Fruit fly (Drosophila melanogaster) whole organism, embryonic: ENCODE results near the gene CG6959.

Source experiments
- ATbp ChIP-seq: fragments of 200-800 bp; sonication (Bioruptor generic); optimal IDR thresholded peaks from 2 replicates; lab custom pipeline; 2017; ENCODE audit warnings: missing biosample characterization, mild to moderate bottlenecking, missing genetic modification characterization, missing genetic modification reagents
- CG1024 ChIP-seq: fragments of 200-800 bp; sonication (Bioruptor generic); IDR thresholded peaks from 2 replicates; pipeline ENCODE4 v1.3.6; 2022; ENCODE audit warnings: missing biosample characterization, missing genetic modification characterization
- CG10267 ChIP-seq: fragments of 200-800 bp; sonication (Bioruptor generic); optimal IDR thresholded peaks from 2 replicates; lab custom pipeline; 2018; ENCODE audit warnings: missing biosample characterization, mild to moderate bottlenecking, missing genetic modification characterization, moderate library complexity
- CG10565 ChIP-seq: fragments of 200-800 bp; sonication (Bioruptor generic); optimal IDR thresholded peaks from 3 replicates; lab custom pipeline; 2016; ENCODE audit warnings: missing biosample characterization, mild to moderate bottlenecking, missing genetic modification characterization
- CG12071 ChIP-seq: fragments of 200-800 bp; sonication (Bioruptor generic); optimal IDR thresholded peaks from 3 replicates; lab custom pipeline; 2018; ENCODE audit warnings: missing biosample characterization, mild to moderate bottlenecking, missing genetic modification characterization
- CG1233 ChIP-seq: fragments of 200-800 bp; sonication (Bioruptor generic); optimal IDR thresholded peaks from 4 replicates; lab custom pipeline; 2018; ENCODE audit warnings: missing biosample characterization, mild to moderate bottlenecking, missing genetic modification characterization
- CG13624 ChIP-seq: fragments of 200-800 bp; sonication (Bioruptor generic); optimal IDR thresholded peaks from 2 replicates; lab custom pipeline; 2016; ENCODE audit warnings: missing biosample characterization, missing genetic modification characterization
- CG15073 ChIP-seq: fragments of 200-800 bp; sonication (Bioruptor generic); optimal IDR thresholded peaks from 2 replicates; lab custom pipeline; 2016; ENCODE audit warnings: missing biosample characterization, missing genetic modification characterization
- CG17568 ChIP-seq: fragments of 200-800 bp; sonication (Bioruptor generic); optimal IDR thresholded peaks from 2 replicates; lab custom pipeline; 2018; ENCODE audit warnings: missing biosample characterization, mild to moderate bottlenecking, missing genetic modification characterization, moderate library complexity
- CG18262 ChIP-seq: fragments of 200-800 bp; optimal IDR thresholded peaks from 3 replicates; lab custom pipeline; 2019; ENCODE audit warnings: missing biosample characterization, mild to moderate bottlenecking, missing genetic modification characterization, moderate library complexity
- CG18764 ChIP-seq: fragments of 200-800 bp; sonication (Bioruptor generic); optimal IDR thresholded peaks from 3 replicates; lab custom pipeline; 2016; ENCODE audit warnings: missing biosample characterization, missing genetic modification characterization
- CG42726 ChIP-seq: fragments of 200-800 bp; sonication (Bioruptor generic); IDR thresholded peaks from 2 replicates; pipeline ENCODE4 v1.3.6; 2022; ENCODE audit warnings: missing biosample characterization, missing genetic modification characterization; ENCODE audit not compliant: partially characterized antibody
- CG4282 ChIP-seq: fragments of 200-800 bp; sonication (Bioruptor generic); optimal IDR thresholded peaks from 2 replicates; lab custom pipeline; 2016; ENCODE audit warnings: missing biosample characterization, missing genetic modification characterization
- CG4617 ChIP-seq: fragments of 200-800 bp; sonication (Bioruptor generic); optimal IDR thresholded peaks from 3 replicates; lab custom pipeline; 2016; ENCODE audit warnings: missing biosample characterization, missing genetic modification characterization, borderline replicate concordance
- CG6272 ChIP-seq: fragments of 200-800 bp; sonication (Bioruptor generic); IDR thresholded peaks from 2 replicates; pipeline ENCODE4 v1.3.6; 2022; ENCODE audit warnings: missing biosample characterization, missing genetic modification characterization
- CG7357 ChIP-seq: fragments of 200-800 bp; sonication (Bioruptor generic); IDR thresholded peaks from 3 replicates; pipeline ENCODE4 v1.3.6; 2022; ENCODE audit warnings: missing biosample characterization, missing genetic modification characterization
- CG7928 ChIP-seq: fragments of 200-800 bp; sonication (Bioruptor generic); optimal IDR thresholded peaks from 2 replicates; lab custom pipeline; 2017; ENCODE audit warnings: missing biosample characterization, mild to moderate bottlenecking, missing genetic modification characterization
- CG8281 ChIP-seq: fragments of 200-800 bp; sonication (Bioruptor generic); optimal IDR thresholded peaks from 2 replicates; lab custom pipeline; 2018; ENCODE audit warnings: missing biosample characterization, mild to moderate bottlenecking, missing genetic modification characterization, moderate library complexity
- CG9609 ChIP-seq: fragments of 200-800 bp; sonication (Bioruptor generic); optimal IDR thresholded peaks from 3 replicates; lab custom pipeline; 2016; ENCODE audit warnings: missing biosample characterization, missing genetic modification characterization
- Dp ChIP-seq: fragments of 200-800 bp; sonication (Bioruptor generic); optimal IDR thresholded peaks from 2 replicates; lab custom pipeline; 2018; ENCODE audit warnings: missing biosample characterization, mild to moderate bottlenecking, missing genetic modification characterization, moderate library complexity
- H15 ChIP-seq: fragments of 200-800 bp; sonication (Bioruptor generic); IDR thresholded peaks from 3 replicates; pipeline ENCODE4 v1.3.6; 2022; ENCODE audit warnings: missing biosample characterization, missing genetic modification characterization
- Mrtf ChIP-seq: fragments of 200-800 bp; sonication (Bioruptor generic); IDR thresholded peaks from 3 replicates; pipeline ENCODE4 v1.3.6; 2022; ENCODE audit warnings: missing biosample characterization, missing genetic modification characterization
- Ptx1 ChIP-seq: fragments of 200-800 bp; sonication (Bioruptor generic); IDR thresholded peaks from 2 replicates; pipeline ENCODE4 v1.3.6; 2022; ENCODE audit warnings: missing biosample characterization, missing genetic modification characterization
- Ravus ChIP-seq: fragments of 200-800 bp; sonication (Bioruptor generic); IDR thresholded peaks from 2 replicates; pipeline ENCODE4 v1.3.6; 2022; ENCODE audit warnings: missing biosample characterization, missing genetic modification characterization
- Sox100B ChIP-seq: fragments of 200-800 bp; sonication (Bioruptor generic); optimal IDR thresholded peaks from 3 replicates; lab custom pipeline; 2018; ENCODE audit warnings: missing biosample characterization, mild to moderate bottlenecking, missing genetic modification characterization
- amos ChIP-seq: fragments of 200-800 bp; sonication (Bioruptor generic); IDR thresholded peaks from 2 replicates; pipeline ENCODE4 v1.3.6; 2022; ENCODE audit warnings: missing biosample characterization, missing genetic modification characterization; ENCODE audit not compliant: partially characterized antibody
- aop ChIP-seq: fragments of 200-800 bp; sonication (Bioruptor generic); IDR thresholded peaks from 2 replicates; pipeline ENCODE4 v1.3.6; 2022; ENCODE audit warnings: missing biosample characterization, missing genetic modification characterization
- az2 ChIP-seq: fragments of 200-800 bp; sonication (Bioruptor generic); optimal IDR thresholded peaks from 3 replicates; lab custom pipeline; 2016; ENCODE audit warnings: missing biosample characterization, missing genetic modification characterization
- br ChIP-seq: fragments of >200 bp; optimal IDR thresholded peaks from 2 replicates; lab custom pipeline; 2017
- cas ChIP-seq: fragments of 200-800 bp; sonication (Bioruptor generic); IDR thresholded peaks from 2 replicates; pipeline ENCODE4 v1.3.6; 2022; ENCODE audit warnings: missing biosample characterization, missing genetic modification characterization
- danr ChIP-seq: fragments of 200-800 bp; sonication (Bioruptor generic); IDR thresholded peaks from 2 replicates; pipeline ENCODE4 v1.3.6; 2022; ENCODE audit warnings: missing biosample characterization, missing genetic modification characterization
- dati ChIP-seq: fragments of 200-800 bp; sonication (Bioruptor generic); IDR thresholded peaks from 2 replicates; pipeline ENCODE4 v1.3.6; 2022; ENCODE audit warnings: missing biosample characterization, missing genetic modification characterization
- dpn ChIP-seq, 2 experiments: fragments of 200-800 bp; sonication (Bioruptor generic); optimal IDR thresholded peaks; 3 replicates each; lab custom pipeline; 2016; ENCODE audit warnings: missing biosample characterization in 2 of 2, missing genetic modification characterization in 2 of 2
- gcm2 ChIP-seq: fragments of 200-800 bp; sonication (Bioruptor generic); optimal IDR thresholded peaks from 2 replicates; lab custom pipeline; 2016; ENCODE audit warnings: missing biosample characterization, missing genetic modification characterization
- ham ChIP-seq: fragments of 200-800 bp; sonication (Bioruptor generic); IDR thresholded peaks from 2 replicates; pipeline ENCODE4 v1.3.6; 2022; ENCODE audit warnings: missing biosample characterization, missing genetic modification characterization
- inv ChIP-seq: fragments of 200-800 bp; sonication (Bioruptor generic); IDR thresholded peaks from 2 replicates; pipeline ENCODE4 v1.3.6; 2022; ENCODE audit warnings: missing biosample characterization, missing genetic modification characterization; ENCODE audit not compliant: partially characterized antibody
- lmd ChIP-seq: fragments of 200-800 bp; sonication (Bioruptor generic); IDR thresholded peaks from 2 replicates; pipeline ENCODE4 v1.3.6; 2022; ENCODE audit warnings: missing biosample characterization, missing genetic modification characterization
- mam ChIP-seq: fragments of 200-800 bp; sonication (Bioruptor generic); optimal IDR thresholded peaks from 3 replicates; lab custom pipeline; 2016; ENCODE audit warnings: missing biosample characterization, missing genetic modification characterization
- nerfin-2 ChIP-seq: fragments of 200-800 bp; sonication (Bioruptor generic); IDR thresholded peaks from 2 replicates; pipeline ENCODE4 v1.3.6; 2022; ENCODE audit warnings: missing biosample characterization, missing genetic modification characterization; ENCODE audit not compliant: partially characterized antibody
- odd ChIP-seq: fragments of 200-800 bp; sonication (Bioruptor generic); optimal IDR thresholded peaks from 2 replicates; lab custom pipeline; 2017; ENCODE audit warnings: missing biosample characterization, mild to moderate bottlenecking, missing genetic modification characterization
- org-1 ChIP-seq: fragments of 200-800 bp; sonication (Bioruptor generic); optimal IDR thresholded peaks from 2 replicates; lab custom pipeline; 2017; ENCODE audit warnings: missing biosample characterization, missing genetic modification characterization
- pnt ChIP-seq: fragments of 200-800 bp; sonication (Bioruptor generic); optimal IDR thresholded peaks from 3 replicates; lab custom pipeline; 2016; ENCODE audit warnings: missing biosample characterization, missing genetic modification characterization
- psq ChIP-seq: fragments of 200-800 bp; sonication (Bioruptor generic); optimal IDR thresholded peaks from 2 replicates; lab custom pipeline; 2017; ENCODE audit warnings: missing biosample characterization, missing genetic modification characterization
- ranshi ChIP-seq: fragments of 200-800 bp; sonication (Bioruptor generic); IDR thresholded peaks from 2 replicates; pipeline ENCODE4 v1.3.6; 2022; ENCODE audit warnings: missing biosample characterization, missing genetic modification characterization
- ro ChIP-seq: fragments of 200-800 bp; sonication (Bioruptor generic); IDR thresholded peaks from 2 replicates; pipeline ENCODE4 v1.3.6; 2022; ENCODE audit warnings: missing biosample characterization, missing genetic modification characterization
- row ChIP-seq: fragments of 200-800 bp; sonication (Bioruptor generic); IDR thresholded peaks from 3 replicates; pipeline ENCODE4 v1.3.6; 2022; ENCODE audit warnings: missing biosample characterization, missing genetic modification characterization
- run ChIP-seq: fragments of 200-800 bp; sonication (Bioruptor generic); optimal IDR thresholded peaks from 3 replicates; lab custom pipeline; 2018; ENCODE audit warnings: missing biosample characterization, mild to moderate bottlenecking, missing genetic modification characterization
- salm ChIP-seq: fragments of 200-800 bp; sonication (Bioruptor generic); optimal IDR thresholded peaks from 2 replicates; lab custom pipeline; 2018; ENCODE audit warnings: missing biosample characterization, mild to moderate bottlenecking, missing genetic modification characterization
- sens ChIP-seq: fragments of 200-800 bp; sonication (Bioruptor generic); peaks from one replicate; lab custom pipeline; 2016; ENCODE audit warnings: missing biosample characterization, missing genetic modification characterization
- sens-2 ChIP-seq: fragments of 200-800 bp; sonication (Bioruptor generic); IDR thresholded peaks from 2 replicates; pipeline ENCODE4 v1.3.6; 2022; ENCODE audit warnings: missing biosample characterization, missing genetic modification characterization
- tin ChIP-seq: fragments of 200-800 bp; sonication (Bioruptor generic); optimal IDR thresholded peaks from 3 replicates; lab custom pipeline; 2016; ENCODE audit warnings: missing biosample characterization, missing genetic modification characterization
- trh ChIP-seq: fragments of 200-800 bp; sonication (Bioruptor generic); optimal IDR thresholded peaks from 2 replicates; lab custom pipeline; 2016; ENCODE audit warnings: missing biosample characterization, missing genetic modification characterization

Gene CG6959

dm6 chr3R:11869675-11870074 lies 415 bp upstream of the CG6959 start (continued):
- TF ChIP-seq mam (no peak), CG9609 (GFP tag; lab: Kevin White, UChicago) (no peak), salm (tag; lab: Kevin White, UChicago) (no peak), CG17568 (GFP tag; lab: Kevin White, UChicago) (no peak), Ravus (GFP tag; lab: Robert Waterston, UW) (no peak; the same call in 1 of the 2 replicates), CG13624 (GFP tag; lab: Kevin White, UChicago) (no peak), CG10565 (GFP tag; lab: Kevin White, UChicago) (no peak), CG4617 (GFP tag; lab: Kevin White, UChicago) (no peak), CG7357 (GFP tag; lab: Robert Waterston, UW) (0 out of 3 replicates have a peak, but pooled peaks have one; percentile 11), CG7928 (GFP tag; lab: Kevin White, UChicago) (no peak), amos (GFP tag; lab: Robert Waterston, UW) (no peak), Dp (GFP tag; lab: Kevin White, UChicago) (no peak), ranshi (GFP tag; lab: Robert Waterston, UW) (peak; percentile 47; the same call in 1 of the 2 replicates), inv (GFP tag; lab: Robert Waterston, UW) (no peak), aop (GFP tag; lab: Robert Waterston, UW) (no peak), psq (GFP tag; lab: Kevin White, UChicago) (no peak), Sox100B (GFP tag; lab: Kevin White, UChicago) (peak; percentile 55), cas (GFP tag; lab: Robert Waterston, UW) (no peak), trh (GFP tag; lab: Kevin White, UChicago) (no peak), sens (GFP tag; lab: Kevin White, UChicago) (peak; percentile 72), az2 (GFP tag; lab: Kevin White, UChicago) (no peak), CG18764 (GFP tag; lab: Kevin White, UChicago) (no peak), org-1 (GFP tag; lab: Kevin White, UChicago) (no peak), dpn (GFP tag; optimal IDR thresholded peaks at IDR 0.05; lab: Kevin White, UChicago) (no peak), run (tag; lab: Kevin White, UChicago) (no peak), Ptx1 (GFP tag; lab: Robert Waterston, UW) (peak; percentile 59), CG15073 (GFP tag; lab: Kevin White, UChicago) (no peak), CG10267 (tag; lab: Kevin White, UChicago) (peak; percentile 30), nerfin-2 (GFP tag; lab: Robert Waterston, UW) (0 out of 2 replicates have a peak, but pooled peaks have one; percentile 9), tin (no peak), ro (GFP tag; lab: Robert Waterston, UW) (no peak), ATbp (peak; percentile 31), CG12071 (GFP tag; lab: Kevin White, UChicago) (no peak), ham (no peak), br (no peak), pnt (GFP tag; lab: Kevin White, UChicago) (no peak), CG6272 (GFP tag; lab: Robert Waterston, UW) (no peak), odd (no peak), CG8281 (tag; lab: Kevin White, UChicago) (no peak), CG1233 (GFP tag; lab: Kevin White, UChicago) (no peak), danr (GFP tag; lab: Robert Waterston, UW) (no peak; the same call in 1 of the 2 replicates), CG4282 (GFP tag; lab: Kevin White, UChicago) (no peak), CG18262 (tag; lab: Kevin White, UChicago) (peak; percentile 53), lmd (GFP tag; lab: Robert Waterston, UW) (no peak; the same call in none of the 2 replicates), sens-2 (no peak), gcm2 (no peak), CG42726 (GFP tag; lab: Robert Waterston, UW) (no peak), CG1024 (peak; percentile 52; the same call in 1 of the 2 replicates), dati (no peak), row (GFP tag; lab: Robert Waterston, UW) (peak; percentile 29; the same call in 1 of the 3 replicates), H15 (peak; percentile 42; the same call in 1 of the 3 replicates), Mrtf (no peak)
